Worm (Caenorhabditis elegans): Measurements from ENCODE around the gene C51E3.10.

ce11 chrV:10166368-10166767 is 5.4 kb upstream of the C51E3.10 start, which contains the start of gene C51E3.6:
- TF ChIP-seq nhr-28 (tag; optimal IDR thresholded peaks at IDR 0.05) (no peak), ceh-82 (tag; optimal IDR thresholded peaks at IDR 0.05) (no peak), fos-1 (tag; optimal IDR thresholded peaks at IDR 0.05) (no peak), lsy-12 (tag; optimal IDR thresholded peaks at IDR 0.05) (no peak), nhr-237 (tag; optimal IDR thresholded peaks at IDR 0.05) (no peak), skn-1 (tag; optimal IDR thresholded peaks at IDR 0.05) (no peak), nhr-23 (tag; optimal IDR thresholded peaks at IDR 0.05) (no peak), nhr-11 (tag; optimal IDR thresholded peaks at IDR 0.05) (no peak), sea-2 (GFP tag; optimal IDR thresholded peaks at IDR 0.05) (no peak)
